Worm (Caenorhabditis elegans) whole organism, late embryonic: ENCODE data around the gene gck-2.

Source experiments
- K09A11.1 ChIP-seq: sonication (generic microtip); optimal IDR thresholded peaks from 2 replicates; lab custom pipeline; 2017; ENCODE audit warnings: antibody characterized with exemption, mild to moderate bottlenecking, missing genetic modification characterization, missing compliant biosample characterization; ENCODE audit not compliant: insufficient read depth
- ahr-1 ChIP-seq: sonication (generic microtip); optimal IDR thresholded peaks from 2 replicates; lab custom pipeline; 2016; ENCODE audit warnings: missing genetic modification characterization, missing compliant biosample characterization
- ama-1 ChIP-seq: fragments of 150-350 bp; optimal IDR thresholded peaks from 2 replicates; lab custom pipeline; 2014
- ceh-14 ChIP-seq: sonication (generic microtip); optimal IDR thresholded peaks from 2 replicates; lab custom pipeline; 2016; ENCODE audit warnings: missing genotype, missing genetic modification characterization, missing compliant biosample characterization
- ceh-2 ChIP-seq: sonication (generic microtip); optimal IDR thresholded peaks from 2 replicates; lab custom pipeline; 2016; ENCODE audit warnings: missing genotype, missing genetic modification characterization, missing compliant biosample characterization
- ceh-22 ChIP-seq: sonication (generic microtip); optimal IDR thresholded peaks from 2 replicates; lab custom pipeline; 2017; ENCODE audit warnings: missing biosample characterization, missing genetic modification characterization
- ceh-24 ChIP-seq: sonication (generic microtip); optimal IDR thresholded peaks from 2 replicates; lab custom pipeline; 2016; ENCODE audit warnings: mild to moderate bottlenecking, missing genetic modification characterization, missing compliant biosample characterization
- ceh-30 ChIP-seq: fragments of 150-350 bp; optimal IDR thresholded peaks from 2 replicates; lab custom pipeline; 2014; ENCODE audit warnings: missing biosample characterization, missing genetic modification characterization
- ceh-31 ChIP-seq: sonication (generic microtip); optimal IDR thresholded peaks from 2 replicates; lab custom pipeline; 2016; ENCODE audit warnings: missing genetic modification characterization, missing compliant biosample characterization
- ceh-34 ChIP-seq: sonication (generic microtip); optimal IDR thresholded peaks from 2 replicates; lab custom pipeline; 2016; ENCODE audit warnings: mild to moderate bottlenecking, missing genetic modification characterization, missing compliant biosample characterization
- ceh-48 ChIP-seq: sonication (generic microtip); optimal IDR thresholded peaks from 2 replicates; lab custom pipeline; 2016; ENCODE audit warnings: missing genetic modification characterization, inconsistent platforms, missing compliant biosample characterization
- dmd-4 ChIP-seq: sonication (generic microtip); optimal IDR thresholded peaks from 2 replicates; lab custom pipeline; 2016; ENCODE audit warnings: borderline replicate concordance, missing genetic modification characterization, missing compliant biosample characterization
- dve-1 ChIP-seq: sonication (generic microtip); optimal IDR thresholded peaks from 2 replicates; lab custom pipeline; 2017; ENCODE audit warnings: antibody characterized with exemption, mild to moderate bottlenecking, missing genetic modification characterization, missing compliant biosample characterization
- ets-4 ChIP-seq: sonication (generic microtip); optimal IDR thresholded peaks from 2 replicates; lab custom pipeline; 2016; ENCODE audit warnings: missing genetic modification characterization, missing compliant biosample characterization
- fax-1 ChIP-seq: sonication (generic microtip); optimal IDR thresholded peaks from 2 replicates; lab custom pipeline; 2016; ENCODE audit warnings: missing genotype, missing genetic modification characterization, missing compliant biosample characterization
- fkh-10 ChIP-seq: fragments of 150-350 bp; optimal IDR thresholded peaks from 2 replicates; lab custom pipeline; 2014; ENCODE audit warnings: missing biosample characterization, missing genetic modification reagents, missing genetic modification characterization
- fkh-6 ChIP-seq: sonication (generic microtip); optimal IDR thresholded peaks from 2 replicates; lab custom pipeline; 2016; ENCODE audit warnings: missing genetic modification characterization, missing compliant biosample characterization
- gmeb-2 ChIP-seq: sonication (generic microtip); optimal IDR thresholded peaks from 2 replicates; lab custom pipeline; 2016; ENCODE audit warnings: missing genetic modification characterization, inconsistent platforms, missing compliant biosample characterization
- hlh-15 ChIP-seq: sonication (generic microtip); optimal IDR thresholded peaks from 2 replicates; lab custom pipeline; 2016; ENCODE audit warnings: missing genetic modification characterization, missing compliant biosample characterization
- hlh-6 ChIP-seq: sonication (generic microtip); optimal IDR thresholded peaks from 2 replicates; lab custom pipeline; 2016; ENCODE audit warnings: missing genotype, missing genetic modification characterization, missing compliant biosample characterization
- hlh-8 ChIP-seq: sonication (generic microtip); optimal IDR thresholded peaks from 2 replicates; lab custom pipeline; 2016; ENCODE audit warnings: missing genotype, missing genetic modification characterization, missing compliant biosample characterization
- lin-11 ChIP-seq: fragments of 200-800 bp; sonication (Bioruptor generic); optimal IDR thresholded peaks from 2 replicates; lab custom pipeline; 2018; ENCODE audit warnings: mild to moderate bottlenecking, missing genetic modification characterization, missing compliant biosample characterization
- mec-3 ChIP-seq: sonication (generic microtip); optimal IDR thresholded peaks from 2 replicates; lab custom pipeline; 2016; ENCODE audit warnings: borderline replicate concordance, missing genetic modification characterization, missing compliant biosample characterization
- nfya-1 ChIP-seq: sonication (generic microtip); optimal IDR thresholded peaks from 2 replicates; lab custom pipeline; 2017; ENCODE audit warnings: missing genetic modification characterization, mild to moderate bottlenecking, missing compliant biosample characterization, antibody characterized with exemption, moderate library complexity
- nhr-11 ChIP-seq: fragments of 150-350 bp; optimal IDR thresholded peaks from 2 replicates; lab custom pipeline; 2014; ENCODE audit warnings: missing biosample characterization, missing genetic modification characterization
- npax-4 ChIP-seq: sonication (generic microtip); optimal IDR thresholded peaks from 2 replicates; lab custom pipeline; 2016; ENCODE audit warnings: missing genetic modification characterization, missing compliant biosample characterization
- pat-9 ChIP-seq: fragments of 200-800 bp; sonication (Bioruptor generic); optimal IDR thresholded peaks from 2 replicates; lab custom pipeline; 2018; ENCODE audit warnings: mild to moderate bottlenecking, missing genetic modification characterization, moderate library complexity, missing compliant biosample characterization
- pha-2 ChIP-seq: sonication (generic microtip); optimal IDR thresholded peaks from 2 replicates; lab custom pipeline; 2017; ENCODE audit warnings: mild to moderate bottlenecking, missing genetic modification characterization, missing compliant biosample characterization
- pros-1 ChIP-seq: fragments of 150-350 bp; optimal IDR thresholded peaks from 2 replicates; lab custom pipeline; 2014; ENCODE audit warnings: missing biosample characterization, missing genetic modification reagents, missing genetic modification characterization
- rnt-1 ChIP-seq: sonication (generic microtip); optimal IDR thresholded peaks from 2 replicates; lab custom pipeline; 2016; ENCODE audit warnings: missing genetic modification characterization, missing compliant biosample characterization
- sox-4 ChIP-seq: sonication (generic microtip); optimal IDR thresholded peaks from 2 replicates; lab custom pipeline; 2017; ENCODE audit warnings: mild to moderate bottlenecking, missing genetic modification characterization, inconsistent platforms, missing compliant biosample characterization
- syd-9 ChIP-seq: sonication (generic microtip); optimal IDR thresholded peaks from 2 replicates; lab custom pipeline; 2016; ENCODE audit warnings: mild to moderate bottlenecking, missing genetic modification characterization, moderate library complexity, missing compliant biosample characterization
- tbx-7 ChIP-seq: sonication (generic microtip); optimal IDR thresholded peaks from 2 replicates; lab custom pipeline; 2016; ENCODE audit warnings: missing genotype, missing genetic modification characterization, missing compliant biosample characterization
- unc-3 ChIP-seq, 2 experiments: fragments of 200-800 bp in 1 of 2; sonication (Bioruptor generic) in 1 of 2; sonication (generic microtip) in 1 of 2; conservative IDR thresholded peaks in 1 of 2; optimal IDR thresholded peaks in 1 of 2; 2 replicates each; pipeline versions ENCODE4 v1.3.6 to Lab custom; 2016 to 2022; ENCODE audit warnings: missing compliant biosample characterization in 2 of 2, missing genetic modification characterization in 2 of 2, missing genetic modification reagents in 1 of 2
- unc-55 ChIP-seq: sonication (generic microtip); optimal IDR thresholded peaks from 2 replicates; lab custom pipeline; 2017; ENCODE audit warnings: missing biosample characterization, missing genetic modification reagents, missing genetic modification characterization
- unc-86 ChIP-seq: sonication (generic microtip); optimal IDR thresholded peaks from 2 replicates; lab custom pipeline; 2016; ENCODE audit warnings: missing genetic modification characterization, missing compliant biosample characterization
- zip-5 ChIP-seq: sonication (generic microtip); optimal IDR thresholded peaks from 2 replicates; lab custom pipeline; 2016; ENCODE audit warnings: missing genetic modification characterization, missing compliant biosample characterization
- ztf-16 ChIP-seq: sonication (generic microtip); optimal IDR thresholded peaks from 2 replicates; lab custom pipeline; 2017; ENCODE audit warnings: missing genetic modification characterization, missing compliant biosample characterization

The gck-2 gene

DNA sequence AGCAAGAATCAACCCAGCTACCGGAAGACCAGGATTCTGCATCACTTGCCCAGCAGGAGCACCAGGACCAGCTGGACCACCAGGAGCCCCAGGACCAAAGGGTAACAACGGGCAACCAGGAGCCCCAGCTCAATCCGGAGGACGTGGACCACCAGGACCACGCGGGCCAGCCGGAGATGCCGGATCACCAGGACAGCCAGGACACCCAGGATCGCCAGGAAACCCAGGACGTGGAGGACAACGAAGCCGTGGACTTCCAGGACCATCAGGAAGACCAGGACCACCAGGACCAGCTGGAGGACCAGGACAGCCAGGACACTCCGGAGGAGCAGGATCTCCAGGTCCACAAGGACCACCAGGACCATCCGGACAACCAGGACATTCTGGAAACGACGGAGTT is 39.1 kb upstream of the gck-2 start:
- TF ChIP-seq syd-9 (tag; lab: Kevin White, UChicago) (no peak), ceh-30 (no peak), ceh-2 (tag; lab: Kevin White, UChicago) (no peak), nhr-11 (tag; lab: Kevin White, UChicago) (no peak), ceh-14 (tag; lab: Kevin White, UChicago) (no peak), ceh-31 (no peak), dve-1 (no peak)

DNA sequence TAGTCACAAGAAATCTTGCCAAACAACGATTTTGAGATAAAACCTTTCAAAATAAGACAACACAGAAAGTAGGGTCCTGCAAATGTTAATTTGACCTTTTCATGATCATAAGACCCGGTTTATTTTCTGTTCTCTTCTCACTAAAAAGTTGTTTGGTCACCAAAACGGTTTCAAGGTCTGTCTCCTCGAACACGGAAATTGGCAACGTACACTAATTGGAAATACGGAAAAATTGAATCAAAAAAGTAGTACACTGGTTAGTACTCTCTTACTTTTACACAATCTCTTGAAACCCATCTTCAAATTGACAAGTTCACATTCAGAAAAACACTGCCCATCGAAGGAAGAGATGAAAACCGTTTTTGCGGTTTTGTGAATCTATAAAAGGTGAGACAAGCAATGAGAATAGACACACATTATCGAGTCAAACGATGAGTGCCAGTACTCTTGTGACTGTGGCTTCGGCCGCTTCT is 38.3 kb upstream of the gck-2 start, which contains the start of gene col-142:
Gene col-142, plus strand, starts transcription at position 423 of the 473 bp plus-strand sequence.
- no peak for TF ChIP-seq mec-3
- TF ChIP-seq ceh-2 (tag; lab: Kevin White, UChicago), result no peak
- no peak for TF ChIP-seq ceh-22 (tag; lab: Kevin White, UChicago)
- no peak for TF ChIP-seq ets-4 (tag; lab: Kevin White, UChicago)
- no peak for TF ChIP-seq zip-5 (tag; lab: Kevin White, UChicago)
- TF ChIP-seq pros-1 (tag; lab: Kevin White, UChicago), result no peak
- TF ChIP-seq hlh-8 (tag; lab: Kevin White, UChicago), result no peak
- no peak for TF ChIP-seq ceh-24
- no peak for TF ChIP-seq fkh-10
- TF ChIP-seq hlh-6 (tag; lab: Kevin White, UChicago), result no peak
- no peak for TF ChIP-seq ahr-1 (tag; lab: Kevin White, UChicago)

DNA sequence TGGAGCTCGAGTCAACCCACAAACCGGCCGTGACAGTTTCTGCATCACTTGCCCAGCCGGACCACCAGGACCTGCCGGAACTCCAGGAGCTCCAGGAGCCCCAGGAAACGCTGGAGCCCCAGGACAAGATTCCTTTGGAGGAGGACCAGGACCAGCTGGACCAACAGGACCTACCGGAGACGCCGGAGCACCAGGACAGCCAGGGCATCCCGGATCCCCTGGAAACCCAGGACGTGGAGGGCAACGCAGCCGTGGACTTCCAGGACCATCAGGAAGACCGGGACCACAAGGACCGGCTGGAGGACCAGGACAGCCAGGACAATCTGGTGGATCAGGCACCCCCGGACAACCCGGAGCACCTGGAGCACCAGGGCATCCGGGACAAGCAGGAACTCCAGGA is 37.6 kb upstream of the gck-2 start:
- TF ChIP-seq ztf-16 (no peak), ceh-2 (tag; lab: Kevin White, UChicago) (no peak), fax-1 (tag; lab: Kevin White, UChicago) (no peak), ama-1 (no peak), pha-2 (tag; lab: Kevin White, UChicago) (no peak), ets-4 (tag; lab: Kevin White, UChicago) (no peak), gmeb-2 (tag; lab: Kevin White, UChicago) (no peak), fkh-10 (no peak), npax-4 (tag; lab: Kevin White, UChicago) (no peak), unc-3 (GFP tag; conservative IDR thresholded peaks at IDR 0.05; lab: Robert Waterston, UW) (no peak), unc-3 (tag; optimal IDR thresholded peaks at IDR 0.05; lab: Kevin White, UChicago) (no peak), pat-9 (no peak), unc-55 (GFP tag; lab: Kevin White, UChicago) (no peak), unc-86 (tag; lab: Kevin White, UChicago) (no peak), hlh-6 (tag; lab: Kevin White, UChicago) (peak; percentile 18), tbx-7 (tag; lab: Kevin White, UChicago) (peak; percentile 24), ceh-14 (tag; lab: Kevin White, UChicago) (no peak), sox-4 (peak; percentile 9), K09A11.1 (tag; lab: Kevin White, UChicago) (no peak), fkh-6 (tag; lab: Kevin White, UChicago) (no peak), rnt-1 (tag; lab: Kevin White, UChicago) (no peak), lin-11 (no peak)

DNA sequence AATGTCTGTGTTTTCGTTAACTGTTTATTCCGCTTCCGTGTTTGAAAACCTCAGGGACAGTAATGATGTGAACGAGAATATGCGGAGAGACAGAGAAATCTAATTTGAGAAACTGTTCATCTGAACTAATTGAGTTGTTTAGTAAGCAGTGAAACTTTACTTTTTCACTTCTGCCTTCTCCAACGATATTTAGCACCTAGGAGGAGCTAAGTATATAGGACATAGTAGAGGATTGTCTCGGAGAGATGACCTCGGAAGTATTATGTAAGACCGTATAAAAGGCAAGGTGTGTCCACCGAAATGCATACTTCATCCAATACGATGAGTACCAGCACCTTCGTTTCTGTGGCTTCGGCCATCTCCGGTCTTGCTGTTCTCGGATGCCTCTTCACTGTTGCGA is 36.9 kb upstream of the gck-2 start, which contains the start of gene col-141:
Gene col-141, plus strand, starts transcription at position 301 of the 400 bp plus-strand sequence.
- TF ChIP-seq ceh-24 (no peak), dmd-4 (tag; lab: Kevin White, UChicago) (no peak), nfya-1 (tag; lab: Kevin White, UChicago) (no peak)

DNA sequence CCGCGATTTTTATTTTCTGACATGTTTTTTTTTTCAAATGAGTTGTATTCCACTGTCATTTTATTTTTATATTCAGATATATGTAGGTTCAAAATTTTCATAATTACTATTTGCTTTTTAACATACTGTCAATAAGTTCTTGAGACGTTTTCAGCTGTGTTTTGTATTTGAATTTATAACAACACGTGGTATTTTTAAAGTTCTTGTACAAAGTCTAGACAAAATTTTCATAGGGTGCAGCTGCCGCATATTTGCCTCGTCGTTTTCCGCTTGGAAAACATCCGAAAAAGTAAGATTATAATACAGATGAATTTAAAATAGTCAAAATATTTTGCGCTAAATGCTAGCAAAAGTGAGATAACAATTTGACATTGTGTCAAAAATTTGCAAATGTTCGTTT is 36.3 kb upstream of the gck-2 start, which contains the start of gene dmsr-15:
Gene dmsr-15, minus strand, starts transcription at position 101 of the 400 bp plus-strand sequence.
- no peak for TF ChIP-seq ceh-34 (tag; lab: Kevin White, UChicago)
- TF ChIP-seq hlh-15 (tag; lab: Kevin White, UChicago), result no peak
- TF ChIP-seq ceh-48 (tag; lab: Kevin White, UChicago), result no peak
